Worm (Caenorhabditis elegans): Measurements from ENCODE around the gene T13C2.2.

ce11 chrII:6832695-6833389 lies 40.9 kb downstream of the T13C2.2 start:
- TF ChIP-seq snpc-4 (tag; optimal IDR thresholded peaks at IDR 0.05) (no peak), unc-62 (GFP tag; optimal IDR thresholded peaks at IDR 0.05) (peak; percentile 30), elt-3 (tag; optimal IDR thresholded peaks at IDR 0.05) (no peak), nhr-237 (tag; optimal IDR thresholded peaks at IDR 0.05) (no peak), pha-4 (tag; optimal IDR thresholded peaks at IDR 0.05) (no peak), lin-13 (tag; optimal IDR thresholded peaks at IDR 0.05) (no peak), nhr-28 (tag; optimal IDR thresholded peaks at IDR 0.05) (no peak), tbx-8 (GFP tag; optimal IDR thresholded peaks at IDR 0.05) (no peak), sptf-1 (tag; optimal IDR thresholded peaks at IDR 0.05) (no peak), nhr-2 (tag; optimal IDR thresholded peaks at IDR 0.05) (no peak), nhr-76 (tag; optimal IDR thresholded peaks at IDR 0.05) (no peak), cnd-1 (tag; optimal IDR thresholded peaks at IDR 0.05) (no peak), nhr-12 (tag; optimal IDR thresholded peaks at IDR 0.05) (no peak), hlh-1 (tag; optimal IDR thresholded peaks at IDR 0.05) (peak; percentile 60)

All from whole organism, mixed stage, embryonic.